Worm (Caenorhabditis elegans): ENCODE data around the gene F58E6.5.
A peak's percentile ranks its signal among the peaks of the same experiment; 100 is the strongest.

The F58E6.5 gene

DNA sequence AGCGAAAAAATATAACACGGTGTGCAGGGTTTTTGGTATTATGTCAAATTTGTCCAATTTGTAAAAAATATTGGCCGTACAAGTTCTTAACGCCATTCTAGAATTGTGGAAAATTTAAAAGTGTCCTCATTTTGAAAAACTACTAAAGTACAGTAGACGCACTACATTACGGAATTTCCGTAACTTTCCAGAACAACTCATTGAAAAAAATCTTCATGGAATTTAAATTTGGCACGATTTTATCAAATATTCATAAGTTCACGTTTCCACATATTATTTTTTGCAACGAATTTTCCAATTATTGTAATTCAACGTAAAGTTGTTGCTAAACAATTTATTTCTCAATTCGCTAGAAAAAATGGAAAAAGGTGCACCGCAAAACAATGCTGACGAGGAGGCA lies 39.5 kb downstream of the F58E6.5 start, which contains the start of gene F40F9.3:
F40F9.3 (plus strand) TSS at position 301 of the 400 bp plus-strand sequence.
- TF ChIP-seq ZK546.5 (tag; optimal IDR thresholded peaks at IDR 0.05) (no peak), sea-2 (GFP tag; optimal IDR thresholded peaks at IDR 0.05) (no peak), nhr-76 (tag; optimal IDR thresholded peaks at IDR 0.05) (no peak)

DNA sequence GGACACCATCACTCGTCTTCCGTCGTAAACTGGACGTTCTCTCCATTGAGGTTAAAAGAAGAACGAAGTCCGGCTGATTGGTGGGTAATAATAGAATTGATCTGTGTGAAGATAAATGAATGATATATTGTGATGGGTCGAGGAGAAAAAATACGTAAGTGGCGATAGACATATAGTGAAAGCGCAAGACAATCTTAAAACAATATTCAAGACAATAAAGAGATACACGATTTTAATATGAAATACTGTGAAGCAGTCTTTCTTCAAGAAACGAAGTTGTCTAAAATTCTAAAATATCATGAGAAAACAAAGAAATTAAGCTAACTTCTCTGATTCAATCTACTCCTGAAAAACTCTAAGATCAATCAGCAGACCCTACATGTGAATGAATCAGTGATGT lies 40.8 kb downstream of the F58E6.5 start, which contains the start of gene F40F9.10:
F40F9.10 (minus strand) TSS at position 101 of the 400 bp plus-strand sequence.
- TF ChIP-seq elt-3 (tag; optimal IDR thresholded peaks at IDR 0.05) (no peak), ZK546.5 (tag; optimal IDR thresholded peaks at IDR 0.05) (no peak), nhr-23 (tag; optimal IDR thresholded peaks at IDR 0.05) (no peak), egl-27 (tag; optimal IDR thresholded peaks at IDR 0.05) (no peak), R02D3.7 (tag; optimal IDR thresholded peaks at IDR 0.05) (no peak), nhr-67 (tag; optimal IDR thresholded peaks at IDR 0.05) (no peak), mml-1 (tag; optimal IDR thresholded peaks at IDR 0.05) (no peak), nfya-1 (tag; optimal IDR thresholded peaks at IDR 0.05; ENCODE audit: insufficient read depth) (no peak), nhr-77 (tag; optimal IDR thresholded peaks at IDR 0.05) (no peak)

DNA sequence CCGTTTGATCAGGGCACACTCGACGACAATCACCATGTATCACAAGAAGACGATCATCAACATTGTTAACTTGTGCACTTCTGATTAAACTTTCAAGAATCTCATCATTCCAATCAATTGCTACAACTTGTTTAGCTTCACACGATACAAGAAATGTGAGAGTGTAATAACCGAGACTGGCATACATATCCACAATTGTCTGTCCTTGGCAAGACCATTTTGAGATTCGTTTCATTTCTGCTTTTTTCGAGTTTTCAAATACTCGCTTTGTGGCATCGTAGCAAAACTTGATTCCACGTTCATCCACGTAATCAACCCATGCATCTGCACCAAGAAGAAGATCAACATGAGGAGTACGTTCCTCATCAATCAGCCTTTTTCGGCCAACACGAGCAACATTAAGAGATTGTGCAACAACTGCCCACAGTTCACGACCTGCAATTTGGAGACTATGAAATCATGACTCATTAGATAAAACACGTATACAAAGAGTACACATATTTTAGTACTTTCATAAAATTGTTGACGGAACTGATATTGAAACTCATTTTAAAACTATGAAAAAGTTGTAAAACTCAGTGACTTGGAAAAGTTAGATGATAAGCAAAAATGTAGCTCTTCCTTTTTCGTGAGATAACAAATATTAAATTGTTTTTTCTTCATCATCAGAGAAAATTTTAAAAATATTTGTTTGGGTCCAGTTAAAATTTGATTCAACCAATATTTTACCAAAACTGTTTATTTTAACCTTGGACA lies 41.8 kb downstream of the F58E6.5 start:
- TF ChIP-seq elt-1 (tag; optimal IDR thresholded peaks at IDR 0.05) (no peak), skn-1 (tag; optimal IDR thresholded peaks at IDR 0.05) (no peak), nhr-11 (tag; optimal IDR thresholded peaks at IDR 0.05) (no peak), nhr-23 (tag; optimal IDR thresholded peaks at IDR 0.05) (no peak), daf-12 (tag; optimal IDR thresholded peaks at IDR 0.05) (no peak), pqm-1 (tag; optimal IDR thresholded peaks at IDR 0.05) (peak; percentile 32), mdl-1 (tag; optimal IDR thresholded peaks at IDR 0.05) (no peak), hmg-11 (tag; optimal IDR thresholded peaks at IDR 0.05) (no peak), elt-2 (tag; optimal IDR thresholded peaks at IDR 0.05) (peak; percentile 59), ceh-82 (tag; optimal IDR thresholded peaks at IDR 0.05) (no peak), nhr-77 (tag; optimal IDR thresholded peaks at IDR 0.05) (no peak), lin-39 (tag; optimal IDR thresholded peaks at IDR 0.05) (no peak), unc-62 (GFP tag; optimal IDR thresholded peaks at IDR 0.05) (no peak), nhr-67 (tag; optimal IDR thresholded peaks at IDR 0.05) (no peak), lin-15B (tag; optimal IDR thresholded peaks at IDR 0.05) (no peak), sea-2 (GFP tag; optimal IDR thresholded peaks at IDR 0.05) (no peak), unc-39 (tag; optimal IDR thresholded peaks at IDR 0.05) (no peak), egl-5 (tag; optimal IDR thresholded peaks at IDR 0.05) (no peak), egl-27 (tag; optimal IDR thresholded peaks at IDR 0.05) (no peak), jun-1 (tag; optimal IDR thresholded peaks at IDR 0.05) (peak; percentile 39), nhr-76 (tag; optimal IDR thresholded peaks at IDR 0.05) (no peak)

DNA sequence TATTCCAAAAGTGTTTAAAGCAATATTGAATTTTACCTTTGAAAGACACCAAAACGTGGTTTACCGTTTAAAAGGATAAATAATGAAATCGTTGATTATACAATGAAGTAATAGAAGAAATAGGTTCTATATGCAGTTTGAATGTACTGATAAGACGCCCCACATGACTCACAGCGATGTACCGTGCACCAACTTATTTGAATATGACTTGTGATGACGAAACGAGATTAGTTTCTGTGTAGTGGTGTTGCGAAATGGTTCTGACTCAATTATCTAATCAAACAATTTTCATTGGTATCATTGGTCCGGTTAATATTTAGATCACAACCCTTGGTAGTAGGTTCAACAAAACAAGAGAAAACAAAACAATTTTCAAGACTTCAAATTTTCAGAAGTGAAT lies 43.2 kb downstream of the F58E6.5 start:
- TF ChIP-seq pha-4 (tag; optimal IDR thresholded peaks at IDR 0.05): peak; percentile 15
- no peak for TF ChIP-seq egl-27 (tag; optimal IDR thresholded peaks at IDR 0.05)
- TF ChIP-seq ztf-11 (tag; optimal IDR thresholded peaks at IDR 0.05): no peak
- TF ChIP-seq nhr-77 (tag; optimal IDR thresholded peaks at IDR 0.05): no peak
- no peak for TF ChIP-seq ceh-28 (tag; optimal IDR thresholded peaks at IDR 0.05)
- no peak for TF ChIP-seq ama-1 (optimal IDR thresholded peaks at IDR 0.05)
- TF ChIP-seq egl-5 (tag; optimal IDR thresholded peaks at IDR 0.05): no peak
- peak; percentile 79 for TF ChIP-seq pqm-1 (tag; optimal IDR thresholded peaks at IDR 0.05)
- no peak for TF ChIP-seq mdl-1 (tag; optimal IDR thresholded peaks at IDR 0.05)
- TF ChIP-seq nfya-1 (tag; optimal IDR thresholded peaks at IDR 0.05; ENCODE audit: insufficient read depth): no peak
- peak; percentile 71 for TF ChIP-seq elt-2 (tag; optimal IDR thresholded peaks at IDR 0.05)

DNA sequence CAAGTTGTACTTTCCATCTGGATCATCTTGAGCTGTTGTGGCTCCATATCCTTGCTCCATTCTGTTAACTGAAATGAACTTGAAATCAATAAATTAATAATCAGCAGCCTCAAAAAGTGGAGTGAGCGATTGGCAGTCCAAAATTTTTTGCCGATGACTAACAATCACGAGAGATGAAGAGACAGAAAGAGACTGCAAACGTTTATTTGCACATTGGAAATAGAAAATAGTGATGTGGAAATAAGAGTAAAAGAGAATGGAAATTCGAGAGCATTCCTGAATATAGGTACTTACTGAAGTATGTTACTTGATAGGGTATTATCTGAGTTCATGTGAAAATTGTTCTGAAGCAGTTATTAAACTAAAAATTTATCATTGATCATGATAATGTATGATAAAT lies 44.6 kb downstream of the F58E6.5 start, which contains the start of gene tag-120:
tag-120 (minus strand) TSS at position 68 of the 400 bp plus-strand sequence.
- TF ChIP-seq jun-1 (tag; optimal IDR thresholded peaks at IDR 0.05) (no peak), pha-4 (tag; optimal IDR thresholded peaks at IDR 0.05) (peak; percentile 61), elt-2 (tag; optimal IDR thresholded peaks at IDR 0.05) (peak; percentile 32), pqm-1 (tag; optimal IDR thresholded peaks at IDR 0.05) (peak; percentile 19)

DNA sequence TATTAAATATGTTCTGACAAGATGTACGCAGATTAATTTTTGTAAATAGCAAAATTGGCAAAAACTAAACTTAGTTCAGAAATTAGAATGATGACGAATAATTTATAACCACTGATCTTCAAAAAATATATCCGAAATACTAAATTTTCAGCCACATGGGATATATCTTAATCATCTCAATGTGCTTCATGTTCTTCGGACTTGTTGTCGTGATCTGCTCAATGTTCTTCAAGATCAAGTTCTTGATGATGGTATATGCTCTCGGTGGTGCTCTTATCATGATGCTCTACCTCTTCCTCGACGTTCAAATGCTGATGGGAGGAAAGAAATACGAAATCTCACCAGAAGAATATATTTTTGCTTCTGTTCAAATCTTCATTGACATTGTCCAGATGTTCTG lies 47.8 kb downstream of the F58E6.5 start:
- TF ChIP-seq lsy-12 (tag; optimal IDR thresholded peaks at IDR 0.05) (no peak), tbx-2 (tag; optimal IDR thresholded peaks at IDR 0.05) (no peak), snpc-4 (tag; optimal IDR thresholded peaks at IDR 0.05) (no peak), elt-3 (tag; optimal IDR thresholded peaks at IDR 0.05) (no peak), fos-1 (tag; optimal IDR thresholded peaks at IDR 0.05) (no peak), sea-2 (GFP tag; optimal IDR thresholded peaks at IDR 0.05) (no peak), unc-62 (GFP tag; optimal IDR thresholded peaks at IDR 0.05) (no peak), nhr-12 (tag; optimal IDR thresholded peaks at IDR 0.05) (no peak), aly-2 (tag; optimal IDR thresholded peaks at IDR 0.05) (no peak), fkh-2 (tag; optimal IDR thresholded peaks at IDR 0.05) (no peak), nhr-25 (tag; optimal IDR thresholded peaks at IDR 0.05) (no peak), nhr-28 (tag; optimal IDR thresholded peaks at IDR 0.05) (no peak), ceh-9 (tag; optimal IDR thresholded peaks at IDR 0.05) (no peak), nhr-11 (tag; optimal IDR thresholded peaks at IDR 0.05) (no peak), elt-1 (tag; optimal IDR thresholded peaks at IDR 0.05) (no peak), skn-1 (tag; optimal IDR thresholded peaks at IDR 0.05) (no peak), jun-1 (tag; optimal IDR thresholded peaks at IDR 0.05) (no peak), mdl-1 (tag; optimal IDR thresholded peaks at IDR 0.05) (no peak), ama-1 (optimal IDR thresholded peaks at IDR 0.05) (no peak)
